Worm (Caenorhabditis elegans): ENCODE results near the gene F38A6.5.

ce11 chrV:20758106-20758505 is 15.4 kb downstream of the F38A6.5 start:
- TF ChIP-seq mml-1 (tag; optimal IDR thresholded peaks at IDR 0.05) (no peak), egl-27 (tag; optimal IDR thresholded peaks at IDR 0.05) (no peak), lin-39 (tag; optimal IDR thresholded peaks at IDR 0.05) (no peak), nhr-12 (tag; optimal IDR thresholded peaks at IDR 0.05) (no peak), jun-1 (tag; optimal IDR thresholded peaks at IDR 0.05) (no peak), nfya-1 (tag; optimal IDR thresholded peaks at IDR 0.05; ENCODE audit: insufficient read depth) (no peak), lin-15B (tag; optimal IDR thresholded peaks at IDR 0.05) (no peak), tbx-2 (tag; optimal IDR thresholded peaks at IDR 0.05) (no peak), ama-1 (optimal IDR thresholded peaks at IDR 0.05) (no peak)

Data from whole organism, L3 larva.